Worm (Caenorhabditis elegans): ENCODE results near the gene F37A8.2.

The F37A8.2 gene

DNA sequence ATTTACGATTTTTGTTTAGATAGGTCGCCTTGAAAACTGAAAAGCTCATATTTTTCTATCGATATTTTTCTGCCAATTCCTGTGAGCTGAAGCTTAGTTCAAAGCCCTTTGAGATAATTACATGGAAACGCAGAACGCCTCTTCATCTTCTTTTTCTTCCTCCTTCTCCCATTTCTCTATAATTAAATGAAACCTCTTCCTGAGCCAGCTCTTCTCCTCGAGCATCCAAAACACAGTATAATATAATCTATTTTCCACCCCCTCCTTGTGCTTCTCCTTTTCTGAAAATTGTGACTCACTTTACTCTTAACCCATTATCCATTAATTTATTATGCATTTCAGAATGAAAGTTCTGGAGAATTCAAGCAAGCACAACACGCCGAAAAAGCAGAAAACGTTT lies 25.0 kb upstream of the F37A8.2 start, which contains the start of gene F37A8.5:
TSS of gene F37A8.5 (plus strand) at position 332 of the 400 bp plus-strand sequence.
- TF ChIP-seq bed-2 (GFP tag; IDR thresholded peaks at IDR 0.05) (no peak), athp-1 (tag; optimal IDR thresholded peaks at IDR 0.05) (no peak), ztf-28 (GFP tag; IDR thresholded peaks at IDR 0.05) (no peak), C17E4.6 (GFP tag; IDR thresholded peaks at IDR 0.05) (no peak), F57C9.4 (tag; optimal IDR thresholded peaks at IDR 0.05) (no peak), F39B2.1 (GFP tag; IDR thresholded peaks at IDR 0.05) (no peak)

- no peak for TF ChIP-seq madf-10 (tag; optimal IDR thresholded peaks at IDR 0.05)
- peak; percentile 63; the same call in 1 of the 2 replicates for TF ChIP-seq hmg-1.2 (GFP tag; IDR thresholded peaks at IDR 0.05)
- 0 out of 2 replicates have a peak, but pooled peaks have one; percentile 24 for TF ChIP-seq ztf-28 (GFP tag; IDR thresholded peaks at IDR 0.05)
- TF ChIP-seq F57C9.4 (tag; optimal IDR thresholded peaks at IDR 0.05), result no peak
- TF ChIP-seq repo-1 (tag; optimal IDR thresholded peaks at IDR 0.05), result no peak
- TF ChIP-seq Y95B8A.8 (GFP tag; IDR thresholded peaks at IDR 0.05), result 0 out of 2 replicates have a peak, but pooled peaks have one; percentile 13
Observed at ce11 chrIII:3955674-3956073, 24.4 kb upstream of the F37A8.2 start.

- TF ChIP-seq F39B2.1 (GFP tag; IDR thresholded peaks at IDR 0.05) (no peak), lsl-1 (GFP tag; optimal IDR thresholded peaks at IDR 0.05) (no peak), egrh-3 (GFP tag; IDR thresholded peaks at IDR 0.05) (no peak), lin-35 (GFP tag; optimal IDR thresholded peaks at IDR 0.05) (no peak), nfya-2 (GFP tag; IDR thresholded peaks at IDR 0.05) (no peak), C17E4.6 (GFP tag; IDR thresholded peaks at IDR 0.05) (no peak), unc-62 (GFP tag; optimal IDR thresholded peaks at IDR 0.05) (no peak), snpc-1.1 (tag; optimal IDR thresholded peaks at IDR 0.05; ENCODE audit: insufficient read depth) (no peak), ccch-3 (GFP tag; optimal IDR thresholded peaks at IDR 0.05) (no peak), D2030.7 (GFP tag; IDR thresholded peaks at IDR 0.05) (no peak), somi-1 (GFP tag; optimal IDR thresholded peaks at IDR 0.05) (no peak), hrde-1 (tag; optimal IDR thresholded peaks at IDR 0.05; ENCODE audit: borderline replicate concordance) (no peak), dpl-1 (GFP tag; optimal IDR thresholded peaks at IDR 0.05) (no peak), nhr-179 (tag; optimal IDR thresholded peaks at IDR 0.05) (no peak), snpc-3.4 (tag; optimal IDR thresholded peaks at IDR 0.05) (no peak), aptf-2 (GFP tag; conservative IDR thresholded peaks at IDR 0.05) (no peak), bed-1 (GFP tag; IDR thresholded peaks at IDR 0.05) (no peak), pha-4 (tag; optimal IDR thresholded peaks at IDR 0.05) (no peak), let-526 (GFP tag; IDR thresholded peaks at IDR 0.05) (no peak)
Observed at ce11 chrIII:3954828-3955227, 23.5 kb upstream of the F37A8.2 start.

ce11 chrIII:3954220-3954619 lies 22.9 kb upstream of the F37A8.2 start:
- TF ChIP-seq lin-35 (GFP tag; optimal IDR thresholded peaks at IDR 0.05) (no peak), C06A6.2 (GFP tag; conservative IDR thresholded peaks at IDR 0.05) (0 out of 2 replicates have a peak, but pooled peaks have one; percentile 11), cebp-1 (GFP tag; IDR thresholded peaks at IDR 0.05) (no peak), cebp-1 (tag; optimal IDR thresholded peaks at IDR 0.05) (peak; percentile 36), sptf-2 (GFP tag; optimal IDR thresholded peaks at IDR 0.05) (no peak), ama-1 (optimal IDR thresholded peaks at IDR 0.05) (peak; percentile 23), ama-1 (GFP tag; optimal IDR thresholded peaks at IDR 0.05) (no peak), somi-1 (GFP tag; optimal IDR thresholded peaks at IDR 0.05) (peak; percentile 49)

- TF ChIP-seq F57A8.1 (GFP tag; optimal IDR thresholded peaks at IDR 0.05) (no peak), hmg-1.2 (GFP tag; IDR thresholded peaks at IDR 0.05) (peak; percentile 74; the same call in 1 of the 2 replicates), ceh-27 (GFP tag; optimal IDR thresholded peaks at IDR 0.05) (peak; percentile 38), pha-4 (tag; optimal IDR thresholded peaks at IDR 0.05) (no peak), K11D2.4 (GFP tag; IDR thresholded peaks at IDR 0.05) (0 out of 2 replicates have a peak, but pooled peaks have one; percentile 60), cebp-1 (GFP tag; IDR thresholded peaks at IDR 0.05) (peak; percentile 57; the same call in 1 of the 2 replicates), cebp-1 (tag; optimal IDR thresholded peaks at IDR 0.05) (peak; percentile 81), lir-1 (GFP tag; conservative IDR thresholded peaks at IDR 0.05) (peak; percentile 53; the same call in 1 of the 2 replicates), K12H6.12 (tag; optimal IDR thresholded peaks at IDR 0.05) (peak; percentile 25), dpl-1 (GFP tag; optimal IDR thresholded peaks at IDR 0.05) (no peak), ztf-26 (tag; optimal IDR thresholded peaks at IDR 0.05) (peak; percentile 29), snpc-4 (GFP tag; optimal IDR thresholded peaks at IDR 0.05) (no peak), snpc-4 (tag; optimal IDR thresholded peaks at IDR 0.05) (peak in 1 of 4 experiments; percentile 20), zfh-2 (GFP tag; conservative IDR thresholded peaks at IDR 0.05) (no peak), somi-1 (GFP tag; optimal IDR thresholded peaks at IDR 0.05) (peak; percentile 71), ama-1 (optimal IDR thresholded peaks at IDR 0.05) (no peak), ama-1 (GFP tag; optimal IDR thresholded peaks at IDR 0.05) (no peak)
Observed at ce11 chrIII:3953235-3953634, 21.9 kb upstream of the F37A8.2 start.

All from whole organism, young adult.